Worm (Caenorhabditis elegans) whole organism, L2 larva: ENCODE data around the gene F53F4.7.

Source experiments
- C34F6.9 ChIP-seq: fragments of 150-350 bp; optimal IDR thresholded peaks from 2 replicates; lab custom pipeline; 2014; ENCODE audit warnings: missing biosample characterization, missing genetic modification characterization
- F13H6.1 ChIP-seq: sonication (generic microtip); optimal IDR thresholded peaks from 2 replicates; lab custom pipeline; 2016; ENCODE audit warnings: missing genetic modification characterization, missing compliant biosample characterization
- R02D3.7 ChIP-seq: fragments of 150-350 bp; optimal IDR thresholded peaks from 2 replicates; lab custom pipeline; 2014; ENCODE audit warnings: missing biosample characterization, missing genetic modification characterization
- Y55F3AM.14 ChIP-seq: fragments of 200-800 bp; sonication (Bioruptor generic); optimal IDR thresholded peaks from 2 replicates; lab custom pipeline; 2018; ENCODE audit warnings: mild to moderate bottlenecking, missing genetic modification characterization, missing compliant biosample characterization
- ZK546.5 ChIP-seq: sonication (generic microtip); optimal IDR thresholded peaks from 2 replicates; lab custom pipeline; 2017; ENCODE audit warnings: missing biosample characterization, missing genetic modification characterization
- alr-1 ChIP-seq: fragments of 150-350 bp; optimal IDR thresholded peaks from 2 replicates; lab custom pipeline; 2014; ENCODE audit warnings: missing biosample characterization, missing genetic modification characterization
- aly-2 ChIP-seq: fragments of 150-350 bp; optimal IDR thresholded peaks from 2 replicates; lab custom pipeline; 2014; ENCODE audit warnings: missing biosample characterization, missing genetic modification characterization
- ama-1 ChIP-seq: fragments of 150-350 bp; optimal IDR thresholded peaks from 2 replicates; lab custom pipeline; 2018; ENCODE audit warnings: inconsistent platforms
- blmp-1 ChIP-seq: sonication (generic microtip); optimal IDR thresholded peaks from 2 replicates; lab custom pipeline; 2017; ENCODE audit warnings: missing genetic modification characterization, mild to moderate bottlenecking, missing compliant biosample characterization, antibody characterized with exemption, moderate library complexity; ENCODE audit not compliant: insufficient read depth
- ceh-16 ChIP-seq: fragments of 150-350 bp; optimal IDR thresholded peaks from 2 replicates; lab custom pipeline; 2014; ENCODE audit warnings: missing biosample characterization, missing genetic modification characterization
- ceh-82 ChIP-seq: fragments of 150-350 bp; optimal IDR thresholded peaks from 2 replicates; lab custom pipeline; 2014; ENCODE audit warnings: missing biosample characterization, missing genetic modification characterization
- crh-2 ChIP-seq: sonication (generic microtip); optimal IDR thresholded peaks from 2 replicates; lab custom pipeline; 2017; ENCODE audit warnings: missing biosample characterization, missing genetic modification characterization
- dmd-4 ChIP-seq: sonication (generic microtip); optimal IDR thresholded peaks from 2 replicates; lab custom pipeline; 2017; ENCODE audit warnings: missing biosample characterization, missing genetic modification characterization
- egl-27 ChIP-seq: sonication (generic microtip); optimal IDR thresholded peaks from 3 replicates; lab custom pipeline; 2017; ENCODE audit warnings: missing biosample characterization, missing genetic modification reagents, missing genetic modification characterization
- elt-1 ChIP-seq: fragments of 150-350 bp; optimal IDR thresholded peaks from 2 replicates; lab custom pipeline; 2014; ENCODE audit warnings: missing biosample characterization, missing genetic modification characterization
- elt-3 ChIP-seq: sonication (generic microtip); optimal IDR thresholded peaks from 2 replicates; lab custom pipeline; 2017; ENCODE audit warnings: missing biosample characterization, missing genetic modification characterization
- gmeb-1 ChIP-seq: fragments of 150-350 bp; optimal IDR thresholded peaks from 2 replicates; lab custom pipeline; 2014; ENCODE audit warnings: missing biosample characterization, missing genetic modification characterization
- lin-13 ChIP-seq: fragments of 150-350 bp; optimal IDR thresholded peaks from 2 replicates; lab custom pipeline; 2014; ENCODE audit warnings: missing biosample characterization, missing genetic modification reagents, missing genetic modification characterization
- lin-39 ChIP-seq: fragments of 150-350 bp; optimal IDR thresholded peaks from 2 replicates; lab custom pipeline; 2014; ENCODE audit warnings: missing biosample characterization, missing genetic modification reagents, missing genetic modification characterization
- lsy-2 ChIP-seq, 2 experiments: fragments of 150-350 bp in 1 of 2; sonication (generic microtip) in 1 of 2; optimal IDR thresholded peaks; 2 replicates each; lab custom pipeline; 2014 to 2017; ENCODE audit warnings: missing biosample characterization in 2 of 2, missing genetic modification characterization in 2 of 2
- mab-5 ChIP-seq: fragments of 150-350 bp; optimal IDR thresholded peaks from 2 replicates; lab custom pipeline; 2014; ENCODE audit warnings: missing biosample characterization, missing genetic modification characterization
- mbf-1 ChIP-seq: sonication (generic microtip); optimal IDR thresholded peaks from 2 replicates; lab custom pipeline; 2017; ENCODE audit warnings: missing biosample characterization, missing genetic modification characterization
- mdl-1 ChIP-seq, 2 experiments: fragments of 150-350 bp in 1 of 2; sonication (generic microtip) in 1 of 2; optimal IDR thresholded peaks; 2 replicates each; lab custom pipeline; 2017; ENCODE audit warnings: missing biosample characterization in 2 of 2, missing genetic modification characterization in 2 of 2
- nhr-10 ChIP-seq: sonication (generic microtip); optimal IDR thresholded peaks from 2 replicates; lab custom pipeline; 2017; ENCODE audit warnings: missing biosample characterization, missing genetic modification characterization
- nhr-11 ChIP-seq: fragments of 150-350 bp; optimal IDR thresholded peaks from 2 replicates; lab custom pipeline; 2014; ENCODE audit warnings: missing biosample characterization, missing genetic modification characterization
- nhr-12 ChIP-seq: fragments of 150-350 bp; optimal IDR thresholded peaks from 2 replicates; lab custom pipeline; 2014; ENCODE audit warnings: missing biosample characterization, missing genetic modification characterization
- nhr-129 ChIP-seq: fragments of 150-350 bp; optimal IDR thresholded peaks from 2 replicates; lab custom pipeline; 2014; ENCODE audit warnings: missing biosample characterization, missing genetic modification characterization
- nhr-21 ChIP-seq: fragments of 150-350 bp; optimal IDR thresholded peaks from 2 replicates; lab custom pipeline; 2014; ENCODE audit warnings: missing biosample characterization, missing genetic modification characterization
- nhr-23 ChIP-seq: fragments of 150-350 bp; optimal IDR thresholded peaks from 2 replicates; lab custom pipeline; 2014; ENCODE audit warnings: missing biosample characterization, missing genetic modification reagents, missing genetic modification characterization
- nhr-237 ChIP-seq: fragments of 150-350 bp; optimal IDR thresholded peaks from 2 replicates; lab custom pipeline; 2014; ENCODE audit warnings: missing biosample characterization, missing genetic modification characterization
- nhr-25 ChIP-seq: fragments of 150-350 bp; sonication (generic microtip); optimal IDR thresholded peaks from 3 replicates; lab custom pipeline; 2014; ENCODE audit warnings: missing biosample characterization, missing genetic modification characterization
- nhr-6 ChIP-seq: fragments of 150-350 bp; optimal IDR thresholded peaks from 2 replicates; lab custom pipeline; 2014; ENCODE audit warnings: missing biosample characterization, missing genetic modification characterization
- nhr-77 ChIP-seq: fragments of 150-350 bp; optimal IDR thresholded peaks from 2 replicates; lab custom pipeline; 2014; ENCODE audit warnings: missing biosample characterization, missing genetic modification characterization
- peb-1 ChIP-seq: fragments of 150-350 bp; optimal IDR thresholded peaks from 2 replicates; lab custom pipeline; 2014; ENCODE audit warnings: missing biosample characterization, missing genetic modification characterization
- sem-4 ChIP-seq: fragments of 150-350 bp; optimal IDR thresholded peaks from 2 replicates; lab custom pipeline; 2014; ENCODE audit warnings: missing biosample characterization, missing genetic modification reagents, missing genetic modification characterization
- sma-3 ChIP-seq: sonication (generic microtip); optimal IDR thresholded peaks from 2 replicates; lab custom pipeline; 2016; ENCODE audit warnings: missing genetic modification reagents, missing genetic modification characterization, missing compliant biosample characterization
- sma-9 ChIP-seq, 2 experiments: fragments of 150-350 bp in 1 of 2; sonication (generic microtip) in 1 of 2; optimal IDR thresholded peaks; 2 replicates each; lab custom pipeline; 2014 to 2016; ENCODE audit warnings: missing genetic modification characterization in 2 of 2, mild to moderate bottlenecking in 1 of 2, missing biosample characterization in 1 of 2, missing compliant biosample characterization in 1 of 2, missing genetic modification reagents in 1 of 2, moderate library complexity in 1 of 2
- snpc-4 ChIP-seq: fragments of 150-350 bp; optimal IDR thresholded peaks from 2 replicates; lab custom pipeline; 2014; ENCODE audit warnings: missing biosample characterization, missing genetic modification characterization
- unc-39 ChIP-seq: fragments of 150-350 bp; optimal IDR thresholded peaks from 2 replicates; lab custom pipeline; 2014; ENCODE audit warnings: missing biosample characterization, missing genetic modification characterization
- unc-55 ChIP-seq: fragments of 150-350 bp; sonication (generic microtip); optimal IDR thresholded peaks from 3 replicates; lab custom pipeline; 2014; ENCODE audit warnings: missing biosample characterization, missing genetic modification reagents, missing genetic modification characterization
- unc-62 ChIP-seq: fragments of 150-350 bp; optimal IDR thresholded peaks from 2 replicates; lab custom pipeline; 2014; ENCODE audit warnings: missing biosample characterization, missing genetic modification reagents, missing genetic modification characterization
- zag-1 ChIP-seq: fragments of 150-350 bp; optimal IDR thresholded peaks from 2 replicates; lab custom pipeline; 2014; ENCODE audit warnings: missing biosample characterization, missing genetic modification characterization
- ztf-1 ChIP-seq: fragments of 200-800 bp; sonication (Bioruptor generic); conservative IDR thresholded peaks from 2 replicates; pipeline ENCODE4 v1.3.6; 2022; ENCODE audit warnings: missing genetic modification characterization, missing compliant biosample characterization
- ztf-11 ChIP-seq: sonication (generic microtip); optimal IDR thresholded peaks from 2 replicates; lab custom pipeline; 2017; ENCODE audit warnings: missing biosample characterization, missing genetic modification characterization
- ztf-4 ChIP-seq: fragments of 150-350 bp; optimal IDR thresholded peaks from 2 replicates; lab custom pipeline; 2014; ENCODE audit warnings: missing biosample characterization, missing genetic modification characterization

F53F4.7 gene

ce11 chrV:13598370-13598769 lies 15.4 kb downstream of the F53F4.7 start:
- TF ChIP-seq sma-3 (GFP tag; lab: Kevin White, UChicago) (no peak), lin-13 (GFP tag; lab: Kevin White, UChicago) (no peak), ceh-82 (no peak), crh-2 (no peak), mdl-1 (tag; optimal IDR thresholded peaks at IDR 0.05; lab: Kevin White, UChicago) (no peak), ztf-11 (tag; lab: Kevin White, UChicago) (no peak), ZK546.5 (tag; lab: Kevin White, UChicago) (no peak), elt-3 (tag; lab: Kevin White, UChicago) (no peak), unc-62 (no peak), unc-55 (GFP tag; lab: Kevin White, UChicago) (no peak), zag-1 (tag; lab: Kevin White, UChicago) (no peak), F13H6.1 (tag; lab: Kevin White, UChicago) (no peak), nhr-6 (tag; lab: Kevin White, UChicago) (no peak), mab-5 (no peak), nhr-77 (tag; lab: Kevin White, UChicago) (no peak), C34F6.9 (tag; lab: Kevin White, UChicago) (no peak), ztf-1 (GFP tag; lab: Robert Waterston, UW) (no peak), unc-39 (no peak)

ce11 chrV:13593083-13593482 lies 20.7 kb downstream of the F53F4.7 start, which contains the start of gene F53F4.4:
Gene F53F4.4 (plus strand): TSS chrV:13593383.
- no peak for TF ChIP-seq ama-1 (lab: Kevin White, UChicago)
- no peak for TF ChIP-seq gmeb-1 (tag; lab: Kevin White, UChicago)
- no peak for TF ChIP-seq nhr-12 (tag; lab: Kevin White, UChicago)
- TF ChIP-seq sma-3 (GFP tag; lab: Kevin White, UChicago): no peak
- TF ChIP-seq nhr-21 (tag; lab: Kevin White, UChicago): no peak
- TF ChIP-seq nhr-23: no peak
- TF ChIP-seq nhr-10 (tag; lab: Kevin White, UChicago): no peak
- TF ChIP-seq snpc-4: no peak

- TF ChIP-seq nhr-12 (tag; lab: Kevin White, UChicago) (no peak), alr-1 (tag; lab: Kevin White, UChicago) (no peak), unc-39 (no peak), dmd-4 (tag; lab: Kevin White, UChicago) (no peak), aly-2 (tag; lab: Kevin White, UChicago) (no peak), nhr-237 (tag; lab: Kevin White, UChicago) (no peak), lin-13 (GFP tag; lab: Kevin White, UChicago) (no peak), ceh-82 (no peak), nhr-129 (no peak), egl-27 (tag; lab: Kevin White, UChicago) (no peak), C34F6.9 (tag; lab: Kevin White, UChicago) (peak; percentile 49), sma-9 (GFP tag; optimal IDR thresholded peaks at IDR 0.05; lab: Kevin White, UChicago) (peak; percentile 31), sma-9 (tag; optimal IDR thresholded peaks at IDR 0.05; lab: Kevin White, UChicago) (no peak), nhr-6 (tag; lab: Kevin White, UChicago) (no peak), ztf-4 (no peak), ceh-16 (tag; lab: Kevin White, UChicago) (no peak), nhr-11 (tag; lab: Kevin White, UChicago) (no peak), mbf-1 (no peak), blmp-1 (tag; lab: Kevin White, UChicago) (no peak), unc-62 (no peak), crh-2 (no peak), Y55F3AM.14 (GFP tag; lab: Kevin White, UChicago) (no peak), sma-3 (GFP tag; lab: Kevin White, UChicago) (peak; percentile 8), unc-55 (GFP tag; lab: Kevin White, UChicago) (no peak), lsy-2 (tag; optimal IDR thresholded peaks at IDR 0.05; lab: Kevin White, UChicago) (peak in 1 of 2 experiments; percentile 55), nhr-21 (tag; lab: Kevin White, UChicago) (no peak), F13H6.1 (tag; lab: Kevin White, UChicago) (no peak), peb-1 (tag; lab: Kevin White, UChicago) (no peak), elt-1 (tag; lab: Kevin White, UChicago) (no peak), snpc-4 (no peak), nhr-25 (tag; lab: Kevin White, UChicago) (peak; percentile 35), ZK546.5 (tag; lab: Kevin White, UChicago) (no peak), nhr-77 (tag; lab: Kevin White, UChicago) (no peak), R02D3.7 (tag; lab: Kevin White, UChicago) (no peak), sem-4 (no peak), ztf-11 (tag; lab: Kevin White, UChicago) (no peak), mab-5 (no peak), ama-1 (lab: Kevin White, UChicago) (no peak), lin-39 (tag; lab: Kevin White, UChicago) (no peak), elt-3 (tag; lab: Kevin White, UChicago) (no peak), zag-1 (tag; lab: Kevin White, UChicago) (no peak), nhr-23 (no peak), mdl-1 (tag; optimal IDR thresholded peaks at IDR 0.05; lab: Kevin White, UChicago) (no peak), gmeb-1 (tag; lab: Kevin White, UChicago) (peak; percentile 35)
These were observed 22.1 kb downstream of the F53F4.7 start, which contains the start of gene tbcb-1 for ce11 chrV:13591504-13592174. Gene tbcb-1 (plus strand): TSS chrV:13592124.
